Worm (Caenorhabditis elegans): ENCODE measurements around the gene cdh-8.

The cdh-8 gene

ce11 chrIV:390279-390678 is 50.7 kb downstream of the cdh-8 start, which contains the start of the genes ears-2 and uncp-18 (continued):
- peak; percentile 67; the same call in 1 of the 2 replicates for TF ChIP-seq lin-26 (GFP tag; IDR thresholded peaks at IDR 0.05)
- peak; percentile 68 for TF ChIP-seq akir-1 (GFP tag; optimal IDR thresholded peaks at IDR 0.05)
- peak; percentile 49; the same call in 1 of the 2 replicates for TF ChIP-seq hmg-20 (GFP tag; IDR thresholded peaks at IDR 0.05)
- peak; percentile 66 for TF ChIP-seq somi-1 (GFP tag; optimal IDR thresholded peaks at IDR 0.05)
- no peak for TF ChIP-seq Y53F4B.3 (GFP tag; IDR thresholded peaks at IDR 0.05)
- TF ChIP-seq zfh-2 (GFP tag; conservative IDR thresholded peaks at IDR 0.05), result peak; percentile 93
- TF ChIP-seq ceh-58 (GFP tag; IDR thresholded peaks at IDR 0.05), result no peak
- TF ChIP-seq egl-44 (GFP tag; IDR thresholded peaks at IDR 0.05), result peak; percentile 89
- TF ChIP-seq dpl-1 (GFP tag; optimal IDR thresholded peaks at IDR 0.05), result peak; percentile 46
- peak; percentile 98 for TF ChIP-seq attf-5 (GFP tag; optimal IDR thresholded peaks at IDR 0.05)
- TF ChIP-seq mel-28 (tag; optimal IDR thresholded peaks at IDR 0.05; ENCODE audit: borderline replicate concordance), result peak; percentile 33
- peak in 1 of 2 experiments; percentile 77 for TF ChIP-seq let-607 (tag; optimal IDR thresholded peaks at IDR 0.05)
- TF ChIP-seq xnd-1 (tag; optimal IDR thresholded peaks at IDR 0.05), result no peak
- peak; percentile 96 for TF ChIP-seq athp-1 (tag; optimal IDR thresholded peaks at IDR 0.05)
- peak; percentile 88 for TF ChIP-seq Y53G8AR.9 (GFP tag; conservative IDR thresholded peaks at IDR 0.05)
- peak; percentile 80 for TF ChIP-seq ZK185.1 (tag; optimal IDR thresholded peaks at IDR 0.05; ENCODE audit: poor library complexity, severe bottlenecking)
- peak; percentile 97 for TF ChIP-seq C06A6.2 (GFP tag; conservative IDR thresholded peaks at IDR 0.05)
- peak; percentile 75 for TF ChIP-seq bed-2 (GFP tag; IDR thresholded peaks at IDR 0.05)
- TF ChIP-seq ztf-6 (GFP tag; IDR thresholded peaks at IDR 0.05), result 0 out of 2 replicates have a peak, but pooled peaks have one; percentile 54
- 0 out of 2 replicates have a peak, but pooled peaks have one; percentile 48 for TF ChIP-seq egl-18 (GFP tag; IDR thresholded peaks at IDR 0.05)
- peak; percentile 63 for TF ChIP-seq gei-17 (GFP tag; optimal IDR thresholded peaks at IDR 0.05)
- peak; percentile 68 for TF ChIP-seq nhr-90 (tag; optimal IDR thresholded peaks at IDR 0.05)
- TF ChIP-seq madf-6 (GFP tag; IDR thresholded peaks at IDR 0.05), result peak; percentile 65
- no peak for TF ChIP-seq cebp-2 (GFP tag; IDR thresholded peaks at IDR 0.05)
- TF ChIP-seq ztf-28 (GFP tag; IDR thresholded peaks at IDR 0.05), result peak; percentile 90
- peak; percentile 97 for TF ChIP-seq ceh-100 (GFP tag; IDR thresholded peaks at IDR 0.05)
- no peak for TF ChIP-seq ceh-40 (GFP tag; IDR thresholded peaks at IDR 0.05)
- peak; percentile 41 for TF ChIP-seq F22D6.2 (tag; optimal IDR thresholded peaks at IDR 0.05)
- no peak for TF ChIP-seq nhr-27 (tag; optimal IDR thresholded peaks at IDR 0.05)
- peak; percentile 87 for TF ChIP-seq tlf-1 (GFP tag; optimal IDR thresholded peaks at IDR 0.05)

ce11 chrIV:393409-393930 is 53.9 kb downstream of the cdh-8 start, which contains the start of the genes T07A9.15 and nog-1:
T07A9.15 (minus strand) TSS chrIV:393546.
nog-1 (plus strand) TSS chrIV:393880.
- peak; percentile 46 for TF ChIP-seq F23B12.7 (tag; optimal IDR thresholded peaks at IDR 0.05; ENCODE audit: insufficient read depth)
- TF ChIP-seq lin-26 (GFP tag; IDR thresholded peaks at IDR 0.05), result no peak
- no peak for TF ChIP-seq Y56A3A.18 (GFP tag; IDR thresholded peaks at IDR 0.05)
- peak; percentile 66 for TF ChIP-seq snpc-3.4 (tag; optimal IDR thresholded peaks at IDR 0.05)
- no peak for TF ChIP-seq K12H6.12 (tag; optimal IDR thresholded peaks at IDR 0.05)
- no peak for TF ChIP-seq egrh-3 (GFP tag; IDR thresholded peaks at IDR 0.05)
- TF ChIP-seq madf-6 (GFP tag; IDR thresholded peaks at IDR 0.05), result 0 out of 2 replicates have a peak, but pooled peaks have one; percentile 33
- TF ChIP-seq cebp-1 (GFP tag; IDR thresholded peaks at IDR 0.05), result no peak
- TF ChIP-seq cebp-1 (tag; optimal IDR thresholded peaks at IDR 0.05), result peak; percentile 43
- TF ChIP-seq pha-4 (tag; optimal IDR thresholded peaks at IDR 0.05), result no peak
- peak; percentile 63 for TF ChIP-seq F49E8.2 (tag; optimal IDR thresholded peaks at IDR 0.05; ENCODE audit: insufficient read depth)
- TF ChIP-seq lag-1 (GFP tag; IDR thresholded peaks at IDR 0.05), result no peak
- peak; percentile 45 for TF ChIP-seq lin-40 (tag; optimal IDR thresholded peaks at IDR 0.05)
- no peak for TF ChIP-seq rpc-1 (optimal IDR thresholded peaks at IDR 0.05)
- TF ChIP-seq rpc-1 (tag; optimal IDR thresholded peaks at IDR 0.05), result no peak
- peak; percentile 43 for TF ChIP-seq D2030.7 (GFP tag; IDR thresholded peaks at IDR 0.05)
- TF ChIP-seq ztf-6 (GFP tag; IDR thresholded peaks at IDR 0.05), result no peak
- no peak for TF ChIP-seq Y95B8A.8 (GFP tag; IDR thresholded peaks at IDR 0.05)
- TF ChIP-seq nfyb-1 (GFP tag; IDR thresholded peaks at IDR 0.05), result no peak
- no peak for TF ChIP-seq sea-2 (GFP tag; IDR thresholded peaks at IDR 0.05)
- peak; percentile 84 for TF ChIP-seq lsl-1 (GFP tag; optimal IDR thresholded peaks at IDR 0.05)

Data from whole organism, young adult.